Fruit fly (Drosophila melanogaster): Measurements from ENCODE around the gene mth.

DNA sequence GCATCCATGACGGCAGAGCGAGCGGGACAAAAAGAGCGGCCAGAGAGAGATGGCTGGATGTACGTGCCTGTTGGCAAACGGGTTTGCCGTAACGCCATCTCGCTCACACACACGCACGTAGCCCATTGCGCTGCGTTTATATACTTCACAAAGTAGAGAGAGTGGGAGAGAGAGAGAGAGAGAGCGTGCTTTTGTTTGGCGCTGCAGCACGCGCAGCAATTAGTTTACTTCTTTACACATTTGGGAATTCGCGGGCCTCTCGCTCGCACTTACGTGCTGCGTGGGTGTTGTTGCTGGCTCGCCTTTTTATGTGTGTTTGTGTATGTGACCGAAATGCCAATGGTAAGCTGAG, 31.3 kb upstream of the mth start:
- TF ChIP-seq Snoo (tag; optimal IDR thresholded peaks at IDR 0.05) (no peak), CG32121 (GFP tag; IDR thresholded peaks at IDR 0.05) (no peak), EcR (GFP tag; optimal IDR thresholded peaks at IDR 0.05) (no peak), CG4496 (GFP tag; IDR thresholded peaks at IDR 0.05) (no peak), CG15710 (tag; optimal IDR thresholded peaks at IDR 0.05) (no peak), CG8301 (tag; optimal IDR thresholded peaks at IDR 0.05) (no peak), rn (GFP tag; IDR thresholded peaks at IDR 0.05) (no peak), gl (tag; optimal IDR thresholded peaks at IDR 0.05) (no peak), CG8159 (tag; optimal IDR thresholded peaks at IDR 0.05) (no peak), CG34367 (tag; optimal IDR thresholded peaks at IDR 0.05) (no peak), Pif1A (GFP tag; optimal IDR thresholded peaks at IDR 0.05) (no peak)
